Worm (Caenorhabditis elegans): Measurements from ENCODE around the gene F55H2.7.
A peak's percentile ranks its signal among the peaks of the same experiment; 100 is the strongest.

Gene F55H2.7

DNA sequence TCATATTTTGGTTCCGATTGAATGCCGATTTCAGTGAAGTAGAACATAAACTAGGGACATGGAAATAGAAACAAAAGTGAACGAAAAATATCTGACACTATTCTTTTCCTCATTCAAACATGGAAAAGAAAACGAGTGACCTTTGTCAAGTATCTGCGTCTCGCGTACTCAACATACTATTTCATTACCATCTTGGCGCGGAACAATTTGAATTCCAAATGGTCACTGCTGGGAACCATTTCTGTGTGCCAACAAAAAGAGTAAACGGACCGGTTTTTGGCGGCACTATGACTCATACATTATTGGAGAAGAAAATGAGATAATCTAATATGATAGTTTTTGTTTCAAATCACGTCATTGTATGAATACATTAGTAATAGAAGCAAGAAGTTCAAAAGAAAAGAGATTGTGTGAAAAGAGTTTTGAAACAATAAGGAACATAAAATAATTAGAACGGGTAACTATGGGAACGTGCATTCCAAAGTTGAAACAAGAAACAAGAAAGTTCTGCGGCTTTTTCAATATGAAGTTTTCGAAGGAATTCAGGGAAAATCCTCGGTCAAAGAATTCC, 33.5 kb downstream of the F55H2.7 start (continued):
- TF ChIP-seq repo-1 (tag; optimal IDR thresholded peaks at IDR 0.05) (no peak), K12H6.12 (tag; optimal IDR thresholded peaks at IDR 0.05) (no peak)

ce11 chrIII:9476564-9476963, 39.5 kb downstream of the F55H2.7 start:
- TF ChIP-seq nhr-80 (tag; optimal IDR thresholded peaks at IDR 0.05), result peak; percentile 53
- TF ChIP-seq atf-7 (tag; optimal IDR thresholded peaks at IDR 0.05), result no peak

DNA sequence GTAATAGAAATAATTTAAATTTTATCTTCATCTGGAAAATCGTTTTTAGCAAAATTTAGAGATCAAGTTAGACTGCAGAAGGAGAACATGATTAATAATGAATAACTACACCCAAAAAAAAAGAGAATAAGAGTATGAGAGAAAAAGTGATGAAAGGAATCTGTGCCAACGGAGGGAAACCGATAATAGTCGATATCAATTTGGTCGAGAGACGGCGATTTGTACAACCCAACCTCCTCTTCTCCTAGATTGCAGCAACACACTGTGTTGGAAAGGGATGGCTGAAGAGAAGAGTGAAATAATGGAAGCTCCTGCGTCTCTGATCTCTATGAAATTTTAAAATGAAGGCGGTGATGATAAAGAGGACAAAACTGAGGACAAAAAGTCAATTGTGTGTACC, 41.5 kb downstream of the F55H2.7 start:
- 0 out of 2 replicates have a peak, but pooled peaks have one; percentile 24 for TF ChIP-seq nfyb-1 (GFP tag; IDR thresholded peaks at IDR 0.05)
- peak; percentile 30 for TF ChIP-seq ets-4 (GFP tag; optimal IDR thresholded peaks at IDR 0.05)
- peak; percentile 96 for TF ChIP-seq nhr-80 (tag; optimal IDR thresholded peaks at IDR 0.05)
- peak; percentile 34 for TF ChIP-seq attf-5 (GFP tag; optimal IDR thresholded peaks at IDR 0.05)
- TF ChIP-seq egl-18 (GFP tag; IDR thresholded peaks at IDR 0.05), result no peak
- no peak for TF ChIP-seq F10E7.11 (tag; optimal IDR thresholded peaks at IDR 0.05)
- TF ChIP-seq dox-1 (GFP tag; IDR thresholded peaks at IDR 0.05), result 0 out of 2 replicates have a peak, but pooled peaks have one; percentile 40

ce11 chrIII:9472464-9472863, 43.6 kb downstream of the F55H2.7 start:
- TF ChIP-seq nhr-80 (tag; optimal IDR thresholded peaks at IDR 0.05) (peak; percentile 76), lsy-27 (tag; optimal IDR thresholded peaks at IDR 0.05; ENCODE audit: borderline replicate concordance, insufficient read depth) (no peak), rec-8 (tag; optimal IDR thresholded peaks at IDR 0.05) (no peak)

ce11 chrIII:9471996-9472395, 44.1 kb downstream of the F55H2.7 start:
- no peak for TF ChIP-seq pha-4 (tag; optimal IDR thresholded peaks at IDR 0.05)
- no peak for TF ChIP-seq sdz-38 (tag; optimal IDR thresholded peaks at IDR 0.05)
- TF ChIP-seq let-526 (GFP tag; IDR thresholded peaks at IDR 0.05), result no peak
- TF ChIP-seq attf-6 (GFP tag; IDR thresholded peaks at IDR 0.05), result no peak
- no peak for TF ChIP-seq ZK185.1 (tag; optimal IDR thresholded peaks at IDR 0.05; ENCODE audit: poor library complexity, severe bottlenecking)
- TF ChIP-seq Y56A3A.18 (GFP tag; IDR thresholded peaks at IDR 0.05), result no peak
- no peak for TF ChIP-seq efl-1 (GFP tag; optimal IDR thresholded peaks at IDR 0.05)
- no peak for TF ChIP-seq dpff-1 (tag; optimal IDR thresholded peaks at IDR 0.05)
- no peak for TF ChIP-seq let-607 (tag; optimal IDR thresholded peaks at IDR 0.05)

ce11 chrIII:9467857-9468256, 48.2 kb downstream of the F55H2.7 start, which contains the start of gene tag-342:
Gene tag-342, plus strand, starts transcription at chrIII:9468157.
- no peak for TF ChIP-seq ZK185.1 (tag; optimal IDR thresholded peaks at IDR 0.05; ENCODE audit: poor library complexity, severe bottlenecking)
- no peak for TF ChIP-seq athp-1 (tag; optimal IDR thresholded peaks at IDR 0.05)
- TF ChIP-seq F57C9.4 (tag; optimal IDR thresholded peaks at IDR 0.05), result no peak
- no peak for TF ChIP-seq ekl-4 (GFP tag; IDR thresholded peaks at IDR 0.05)
- TF ChIP-seq F52B5.7 (tag; optimal IDR thresholded peaks at IDR 0.05), result no peak
- no peak for TF ChIP-seq egl-18 (GFP tag; IDR thresholded peaks at IDR 0.05)
- no peak for TF ChIP-seq madf-3 (GFP tag; IDR thresholded peaks at IDR 0.05)
- TF ChIP-seq aptf-3 (GFP tag; IDR thresholded peaks at IDR 0.05), result no peak
- TF ChIP-seq B0261.1 (tag; optimal IDR thresholded peaks at IDR 0.05), result no peak
- TF ChIP-seq mxl-1 (tag; optimal IDR thresholded peaks at IDR 0.05), result no peak
- TF ChIP-seq mes-4 (tag; optimal IDR thresholded peaks at IDR 0.05), result no peak
- TF ChIP-seq ztf-3 (GFP tag; optimal IDR thresholded peaks at IDR 0.05), result no peak
- no peak for TF ChIP-seq repo-1 (tag; optimal IDR thresholded peaks at IDR 0.05)
- no peak for TF ChIP-seq Y95B8A.8 (GFP tag; IDR thresholded peaks at IDR 0.05)
- no peak for TF ChIP-seq ztf-18 (tag; optimal IDR thresholded peaks at IDR 0.05)
- TF ChIP-seq ccch-3 (GFP tag; optimal IDR thresholded peaks at IDR 0.05), result no peak
- TF ChIP-seq B0035.1 (tag; optimal IDR thresholded peaks at IDR 0.05), result no peak
- no peak for TF ChIP-seq chd-7 (tag; optimal IDR thresholded peaks at IDR 0.05)
- TF ChIP-seq ama-1 (optimal IDR thresholded peaks at IDR 0.05), result no peak
- TF ChIP-seq ama-1 (GFP tag; optimal IDR thresholded peaks at IDR 0.05), result no peak
- no peak for TF ChIP-seq aptf-2 (GFP tag; conservative IDR thresholded peaks at IDR 0.05)
